Worm (Caenorhabditis elegans) whole organism, late embryonic: ENCODE measurements around the gene K09G1.2.

ENCODE experiments used
- F13H6.1 ChIP-seq: sonication (generic microtip); optimal IDR thresholded peaks from 2 replicates; lab custom pipeline; 2016; ENCODE audit warnings: missing genetic modification characterization, missing compliant biosample characterization
- che-1 ChIP-seq: sonication (generic microtip); optimal IDR thresholded peaks from 2 replicates; lab custom pipeline; 2016; ENCODE audit warnings: mild to moderate bottlenecking, missing genetic modification characterization, missing compliant biosample characterization
- elt-2 ChIP-seq: sonication (generic microtip); optimal IDR thresholded peaks from 2 replicates; lab custom pipeline; 2016; ENCODE audit warnings: missing genetic modification reagents, missing genetic modification characterization, missing compliant biosample characterization
- eyg-1 ChIP-seq: sonication (generic microtip); optimal IDR thresholded peaks from 2 replicates; lab custom pipeline; 2016; ENCODE audit warnings: missing genotype, missing genetic modification characterization, missing compliant biosample characterization
- lin-11 ChIP-seq: fragments of 200-800 bp; sonication (Bioruptor generic); optimal IDR thresholded peaks from 2 replicates; lab custom pipeline; 2018; ENCODE audit warnings: mild to moderate bottlenecking, missing genetic modification characterization, missing compliant biosample characterization
- madf-2 ChIP-seq: sonication (generic microtip); optimal IDR thresholded peaks from 2 replicates; lab custom pipeline; 2017; ENCODE audit warnings: missing genetic modification characterization, missing compliant biosample characterization
- odd-2 ChIP-seq: sonication (generic microtip); optimal IDR thresholded peaks from 2 replicates; lab custom pipeline; 2017; ENCODE audit warnings: antibody characterized with exemption, mild to moderate bottlenecking, missing genetic modification characterization, missing compliant biosample characterization
- pha-4 ChIP-seq: fragments of 150-350 bp; optimal IDR thresholded peaks from 2 replicates; lab custom pipeline; 2018; ENCODE audit warnings: missing biosample characterization, missing genetic modification reagents, missing genetic modification characterization
- pqm-1 ChIP-seq: sonication (generic microtip); optimal IDR thresholded peaks from 2 replicates; lab custom pipeline; 2016; ENCODE audit warnings: missing genetic modification characterization, missing compliant biosample characterization
- unc-3 ChIP-seq, 2 experiments: fragments of 200-800 bp in 1 of 2; sonication (Bioruptor generic) in 1 of 2; sonication (generic microtip) in 1 of 2; conservative IDR thresholded peaks in 1 of 2; optimal IDR thresholded peaks in 1 of 2; 2 replicates each; pipeline versions ENCODE4 v1.3.6 to Lab custom; 2016 to 2022; ENCODE audit warnings: missing compliant biosample characterization in 2 of 2, missing genetic modification characterization in 2 of 2, missing genetic modification reagents in 1 of 2
- unc-86 ChIP-seq: sonication (generic microtip); optimal IDR thresholded peaks from 2 replicates; lab custom pipeline; 2016; ENCODE audit warnings: missing genetic modification characterization, missing compliant biosample characterization

The K09G1.2 gene

DNA sequence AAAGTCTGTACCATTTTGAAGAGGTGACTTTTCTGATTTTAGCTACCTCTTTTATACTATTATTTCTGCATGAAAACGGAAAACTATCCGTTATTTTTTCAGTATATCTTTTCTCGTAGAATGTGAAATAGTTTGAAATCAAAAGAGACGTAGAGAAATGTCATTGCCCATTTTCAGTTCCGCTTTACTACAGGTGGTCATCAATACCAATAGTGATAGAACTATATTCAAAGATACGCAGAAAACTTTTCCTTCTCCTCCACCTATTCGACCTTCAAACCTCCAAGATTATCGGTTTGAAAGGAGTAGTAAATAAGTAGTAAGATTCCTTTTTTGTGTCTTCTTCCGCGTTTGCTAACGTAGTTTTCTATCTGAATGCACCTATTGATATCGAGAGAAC lies 42.9 kb downstream of the K09G1.2 start, which contains the start of gene col-147:
col-147 (minus strand) TSS at position 26 of the 400 bp plus-strand sequence.
- TF ChIP-seq unc-3 (GFP tag; conservative IDR thresholded peaks at IDR 0.05; lab: Robert Waterston, UW) (no peak), unc-3 (tag; optimal IDR thresholded peaks at IDR 0.05; lab: Kevin White, UChicago) (no peak), pqm-1 (tag; lab: Kevin White, UChicago) (no peak), madf-2 (tag; lab: Kevin White, UChicago) (no peak), che-1 (tag; lab: Kevin White, UChicago) (no peak), odd-2 (tag; lab: Kevin White, UChicago) (no peak), lin-11 (no peak), eyg-1 (tag; lab: Kevin White, UChicago) (no peak), pha-4 (tag; lab: Kevin White, UChicago) (no peak), F13H6.1 (no peak), elt-2 (tag; lab: Kevin White, UChicago) (no peak), unc-86 (tag; lab: Kevin White, UChicago) (no peak)
- TF ChIP-seq, all 69 proteins: peak for 0
